Worm (Caenorhabditis elegans): ENCODE measurements around the gene zmp-1.

ce11 chrIII:5906749-5907148 is 26.0 kb downstream of the zmp-1 start, which contains the start of gene erd-2.2:
- TF ChIP-seq ceh-79 (tag; optimal IDR thresholded peaks at IDR 0.05) (no peak), let-526 (GFP tag; IDR thresholded peaks at IDR 0.05) (no peak), ztf-25 (GFP tag; IDR thresholded peaks at IDR 0.05) (no peak), sptf-2 (GFP tag; optimal IDR thresholded peaks at IDR 0.05) (no peak), tlf-1 (GFP tag; optimal IDR thresholded peaks at IDR 0.05) (no peak), dpl-1 (GFP tag; optimal IDR thresholded peaks at IDR 0.05) (no peak), madf-8 (GFP tag; conservative IDR thresholded peaks at IDR 0.05) (no peak), zim-3 (tag; optimal IDR thresholded peaks at IDR 0.05) (no peak), unc-62 (GFP tag; optimal IDR thresholded peaks at IDR 0.05) (no peak), unc-130 (GFP tag; optimal IDR thresholded peaks at IDR 0.05) (no peak), nfya-1 (tag; optimal IDR thresholded peaks at IDR 0.05; ENCODE audit: borderline replicate concordance, insufficient read depth) (no peak), hlh-26 (GFP tag; conservative IDR thresholded peaks at IDR 0.05) (no peak), atf-7 (tag; optimal IDR thresholded peaks at IDR 0.05) (no peak)

Measured in whole organism, young adult.